Fruit fly (Drosophila melanogaster) whole organism, embryonic: ENCODE measurements around the gene cnir.

ENCODE experiments used
- Bdp1 ChIP-seq: fragments of 200-800 bp; sonication (Bioruptor generic); optimal IDR thresholded peaks from 3 replicates; lab custom pipeline; 2016; ENCODE audit warnings: missing biosample characterization, missing genetic modification characterization
- CG10147 ChIP-seq: fragments of 200-800 bp; sonication (Bioruptor generic); optimal IDR thresholded peaks from 2 replicates; lab custom pipeline; 2019; ENCODE audit warnings: missing biosample characterization, mild to moderate bottlenecking, missing genetic modification characterization, moderate library complexity
- CG10565 ChIP-seq: fragments of 200-800 bp; sonication (Bioruptor generic); optimal IDR thresholded peaks from 3 replicates; lab custom pipeline; 2016; ENCODE audit warnings: missing biosample characterization, mild to moderate bottlenecking, missing genetic modification characterization
- CG11696 ChIP-seq: fragments of 200-800 bp; sonication (Bioruptor generic); IDR thresholded peaks from 2 replicates; pipeline ENCODE4 v1.3.6; 2022; ENCODE audit warnings: missing biosample characterization, missing genetic modification characterization
- CG15011 ChIP-seq: fragments of 200-800 bp; sonication (Bioruptor generic); optimal IDR thresholded peaks from 3 replicates; lab custom pipeline; 2018; ENCODE audit warnings: missing biosample characterization, mild to moderate bottlenecking, missing genetic modification characterization
- CG1832 ChIP-seq: fragments of 200-800 bp; sonication (Bioruptor generic); optimal IDR thresholded peaks from 2 replicates; lab custom pipeline; 2017; ENCODE audit warnings: missing biosample characterization, mild to moderate bottlenecking, missing genetic modification characterization, inconsistent platforms
- CG2199 ChIP-seq: fragments of 200-800 bp; sonication (Bioruptor generic); IDR thresholded peaks from 3 replicates; pipeline ENCODE4 v1.3.6; 2022; ENCODE audit warnings: missing biosample characterization, missing genetic modification characterization
- CG2712 ChIP-seq: fragments of 200-800 bp; optimal IDR thresholded peaks from 3 replicates; lab custom pipeline; 2019; ENCODE audit warnings: missing biosample characterization, mild to moderate bottlenecking, missing genetic modification characterization, moderate library complexity
- CG30431 ChIP-seq: fragments of 200-800 bp; sonication (Bioruptor generic); optimal IDR thresholded peaks from 2 replicates; lab custom pipeline; 2017; ENCODE audit warnings: missing biosample characterization, missing genetic modification characterization
- CG31224 ChIP-seq: fragments of 200-800 bp; sonication (Bioruptor generic); IDR thresholded peaks from 2 replicates; pipeline ENCODE4 v1.3.6; 2022; ENCODE audit warnings: missing biosample characterization, missing genetic modification characterization
- CG4617 ChIP-seq: fragments of 200-800 bp; sonication (Bioruptor generic); optimal IDR thresholded peaks from 3 replicates; lab custom pipeline; 2016; ENCODE audit warnings: missing biosample characterization, missing genetic modification characterization, borderline replicate concordance
- CG6654 ChIP-seq: fragments of 200-800 bp; sonication (Bioruptor generic); optimal IDR thresholded peaks from 2 replicates; lab custom pipeline; 2017; ENCODE audit warnings: missing biosample characterization, mild to moderate bottlenecking, missing genetic modification characterization
- CG7271 ChIP-seq: fragments of 200-800 bp; sonication (Bioruptor generic); optimal IDR thresholded peaks from 2 replicates; lab custom pipeline; 2018; ENCODE audit warnings: missing biosample characterization, mild to moderate bottlenecking, missing genetic modification characterization, moderate library complexity
- CG7556 ChIP-seq: fragments of 200-800 bp; sonication (Bioruptor generic); optimal IDR thresholded peaks from 2 replicates; lab custom pipeline; 2017; ENCODE audit warnings: missing biosample characterization, mild to moderate bottlenecking, missing genetic modification characterization
- CG7786 ChIP-seq: fragments of 200-800 bp; sonication (Bioruptor generic); optimal IDR thresholded peaks from 2 replicates; lab custom pipeline; 2016; ENCODE audit warnings: missing biosample characterization, missing genetic modification characterization
- CG7987 ChIP-seq: fragments of 200-800 bp; sonication (Bioruptor generic); optimal IDR thresholded peaks from 2 replicates; lab custom pipeline; 2018; ENCODE audit warnings: missing biosample characterization, mild to moderate bottlenecking, missing genetic modification characterization, moderate library complexity
- CG9727 ChIP-seq: fragments of 200-800 bp; sonication (Bioruptor generic); optimal IDR thresholded peaks from 3 replicates; lab custom pipeline; 2017; ENCODE audit warnings: missing biosample characterization, mild to moderate bottlenecking, missing genetic modification characterization
- CG9797 ChIP-seq: fragments of 200-800 bp; sonication (Bioruptor generic); optimal IDR thresholded peaks from 3 replicates; lab custom pipeline; 2018; ENCODE audit warnings: missing biosample characterization, mild to moderate bottlenecking, missing genetic modification characterization
- CG9817 ChIP-seq: fragments of 200-800 bp; sonication (Bioruptor generic); optimal IDR thresholded peaks from 2 replicates; lab custom pipeline; 2018; ENCODE audit warnings: missing biosample characterization, mild to moderate bottlenecking, missing genetic modification characterization, moderate library complexity
- Doc2 ChIP-seq: fragments of 200-800 bp; sonication (Bioruptor generic); IDR thresholded peaks from 2 replicates; pipeline ENCODE4 v1.3.6; 2022; ENCODE audit warnings: missing biosample characterization, missing genetic modification characterization
- GATAe ChIP-seq: fragments of 200-800 bp; sonication (Bioruptor generic); conservative IDR thresholded peaks from 2 replicates; pipeline ENCODE4 v1.3.6; 2022; ENCODE audit warnings: missing biosample characterization, missing genetic modification characterization
- Hand ChIP-seq: fragments of 200-800 bp; sonication (Bioruptor generic); optimal IDR thresholded peaks from 2 replicates; lab custom pipeline; 2017; ENCODE audit warnings: mild to moderate bottlenecking, missing biosample characterization, missing genetic modification reagents, missing genetic modification characterization
- HmgD ChIP-seq: fragments of 200-800 bp; sonication (Bioruptor generic); optimal IDR thresholded peaks from 3 replicates; lab custom pipeline; 2016; ENCODE audit warnings: missing biosample characterization, missing genetic modification characterization
- Hr3 ChIP-seq: fragments of 200-800 bp; sonication (Bioruptor generic); optimal IDR thresholded peaks from 3 replicates; lab custom pipeline; 2016; ENCODE audit warnings: missing biosample characterization, missing genetic modification characterization
- Hsf ChIP-seq: fragments of 200-800 bp; sonication (Bioruptor generic); optimal IDR thresholded peaks from 3 replicates; lab custom pipeline; 2016; ENCODE audit warnings: missing biosample characterization, missing genetic modification characterization
- MBD-R2 ChIP-seq: fragments of 200-800 bp; sonication (Bioruptor generic); IDR thresholded peaks from 2 replicates; pipeline ENCODE4 v1.3.6; 2022; ENCODE audit warnings: missing biosample characterization, missing genetic modification characterization
- Med ChIP-seq: fragments of 200-800 bp; sonication (Bioruptor generic); peaks from one replicate; lab custom pipeline; 2016; ENCODE audit warnings: missing biosample characterization, missing genetic modification characterization, mild to moderate bottlenecking, inconsistent platforms, moderate library complexity
- Meics ChIP-seq: fragments of 200-800 bp; sonication (Bioruptor generic); optimal IDR thresholded peaks from 2 replicates; lab custom pipeline; 2017; ENCODE audit warnings: missing biosample characterization, mild to moderate bottlenecking, missing genetic modification characterization
- NFAT ChIP-seq: fragments of 200-800 bp; sonication (Bioruptor generic); IDR thresholded peaks from 2 replicates; pipeline ENCODE4 v1.3.6; 2022; ENCODE audit warnings: missing biosample characterization, missing genetic modification characterization
- Sry-δ ChIP-seq: fragments of 200-800 bp; sonication (Bioruptor generic); optimal IDR thresholded peaks from 2 replicates; lab custom pipeline; 2016; ENCODE audit warnings: missing biosample characterization, missing genetic modification characterization
- ash1 ChIP-seq: fragments of 200-800 bp; sonication (Bioruptor generic); optimal IDR thresholded peaks from 2 replicates; lab custom pipeline; 2018; ENCODE audit warnings: missing biosample characterization, mild to moderate bottlenecking, missing genetic modification characterization
- bbx ChIP-seq: fragments of 200-800 bp; sonication (Bioruptor generic); IDR thresholded peaks from 2 replicates; pipeline ENCODE4 v1.3.6; 2022; ENCODE audit warnings: missing biosample characterization, missing genetic modification characterization; ENCODE audit not compliant: partially characterized antibody
- dan ChIP-seq: fragments of 200-800 bp; sonication (Bioruptor generic); IDR thresholded peaks from 2 replicates; pipeline ENCODE4 v1.3.6; 2022; ENCODE audit warnings: missing biosample characterization, missing genetic modification characterization
- exex ChIP-seq: fragments of 200-800 bp; sonication (Bioruptor generic); optimal IDR thresholded peaks from 4 replicates; lab custom pipeline; 2018; ENCODE audit warnings: missing biosample characterization, mild to moderate bottlenecking, missing genetic modification characterization, moderate library complexity
- gcm ChIP-seq: fragments of 200-800 bp; sonication (Bioruptor generic); optimal IDR thresholded peaks from 2 replicates; lab custom pipeline; 2019; ENCODE audit warnings: missing biosample characterization, mild to moderate bottlenecking, missing genetic modification characterization, moderate library complexity
- grn ChIP-seq: fragments of 200-800 bp; sonication (Bioruptor generic); optimal IDR thresholded peaks from 3 replicates; lab custom pipeline; 2017; ENCODE audit warnings: missing biosample characterization, missing genetic modification characterization
- mirr ChIP-seq: fragments of 200-800 bp; sonication (Bioruptor generic); optimal IDR thresholded peaks from 3 replicates; lab custom pipeline; 2018; ENCODE audit warnings: missing biosample characterization, mild to moderate bottlenecking, missing genetic modification characterization
- otp ChIP-seq: fragments of 200-800 bp; sonication (Bioruptor generic); IDR thresholded peaks from 3 replicates; pipeline ENCODE4, ENCODE4 v1.3.6; 2022; ENCODE audit warnings: missing biosample characterization, missing genetic modification characterization
- psq ChIP-seq: fragments of 200-800 bp; sonication (Bioruptor generic); optimal IDR thresholded peaks from 2 replicates; lab custom pipeline; 2017; ENCODE audit warnings: missing biosample characterization, missing genetic modification characterization
- pzg ChIP-seq: fragments of 200-800 bp; sonication (Bioruptor generic); optimal IDR thresholded peaks from 3 replicates; lab custom pipeline; 2018; ENCODE audit warnings: missing biosample characterization, mild to moderate bottlenecking, missing genetic modification characterization, moderate library complexity
- scrt ChIP-seq: fragments of 200-800 bp; sonication (Bioruptor generic); optimal IDR thresholded peaks from 2 replicates; lab custom pipeline; 2018; ENCODE audit warnings: missing biosample characterization, mild to moderate bottlenecking, missing genetic modification characterization, moderate library complexity
- slou ChIP-seq: fragments of 200-800 bp; sonication (Bioruptor generic); optimal IDR thresholded peaks from 3 replicates; lab custom pipeline; 2016; ENCODE audit warnings: missing biosample characterization, missing genetic modification characterization
- wek ChIP-seq: fragments of 200-800 bp; sonication (Bioruptor generic); optimal IDR thresholded peaks from 3 replicates; lab custom pipeline; 2018; ENCODE audit warnings: missing biosample characterization, mild to moderate bottlenecking, missing genetic modification characterization, moderate library complexity
- zen ChIP-seq: fragments of 200-800 bp; sonication (Bioruptor generic); optimal IDR thresholded peaks from 3 replicates; lab custom pipeline; 2018; ENCODE audit warnings: missing biosample characterization, mild to moderate bottlenecking, missing genetic modification characterization, moderate library complexity

The cnir gene

dm6 chr2L:3044660-3045504 is 5.3 kb upstream of the cnir start (continued):
- TF ChIP-seq grn (GFP tag; lab: Kevin White, UChicago) (peak; percentile 81), CG7271 (no peak), CG30431 (GFP tag; lab: Kevin White, UChicago) (no peak), GATAe (GFP tag; lab: Robert Waterston, UW) (peak; percentile 9; the same call in 1 of the 2 replicates), pzg (no peak), CG2712 (tag; lab: Kevin White, UChicago) (no peak), CG2199 (no peak), MBD-R2 (no peak), Med (peak; percentile 47), CG9727 (GFP tag; lab: Kevin White, UChicago) (no peak), Meics (GFP tag; lab: Kevin White, UChicago) (no peak), CG7786 (GFP tag; lab: Kevin White, UChicago) (no peak), CG7987 (GFP tag; lab: Kevin White, UChicago) (peak; percentile 0), CG10565 (GFP tag; lab: Kevin White, UChicago) (no peak), zen (tag; lab: Kevin White, UChicago) (no peak), mirr (GFP tag; lab: Kevin White, UChicago) (peak; percentile 25), Hand (GFP tag; lab: Kevin White, UChicago) (no peak), CG31224 (GFP tag; lab: Robert Waterston, UW) (no peak), CG6654 (no peak), otp (GFP tag; lab: Robert Waterston, UW) (no peak), CG15011 (GFP tag; lab: Kevin White, UChicago) (no peak), Doc2 (GFP tag; lab: Robert Waterston, UW) (no peak), CG1832 (no peak), CG9797 (GFP tag; lab: Kevin White, UChicago) (no peak), CG10147 (no peak), exex (tag; lab: Kevin White, UChicago) (peak; percentile 81), wek (GFP tag; lab: Kevin White, UChicago) (no peak), Hr3 (no peak)
- TF ChIP-seq, all 482 proteins: peak for 8

- TF ChIP-seq dan (GFP tag; lab: Robert Waterston, UW) (no peak), mirr (GFP tag; lab: Kevin White, UChicago) (no peak), CG15011 (GFP tag; lab: Kevin White, UChicago) (no peak), slou (no peak), Sry-δ (GFP tag; lab: Kevin White, UChicago) (no peak), NFAT (GFP tag; lab: Robert Waterston, UW) (no peak), gcm (GFP tag; lab: Kevin White, UChicago) (no peak), Hsf (GFP tag; lab: Kevin White, UChicago) (no peak), CG7556 (GFP tag; lab: Kevin White, UChicago) (no peak), CG11696 (GFP tag; lab: Robert Waterston, UW) (no peak), CG4617 (no peak), ash1 (no peak), CG9817 (no peak), scrt (no peak), Bdp1 (GFP tag; lab: Kevin White, UChicago) (no peak), bbx (GFP tag; lab: Robert Waterston, UW) (no peak), HmgD (GFP tag; lab: Kevin White, UChicago) (no peak), psq (GFP tag; lab: Kevin White, UChicago) (no peak)
Observed at dm6 chr2L:3043647-3044046, 4.0 kb upstream of the cnir start, which contains the start of gene FASN2. TSS of gene FASN2 (plus strand) at chr2L:3043947.
